Worm (Caenorhabditis elegans) whole organism, L3 larva: ENCODE results near the gene egl-27.
A peak's percentile ranks its signal among the peaks of the same experiment; 100 is the strongest.

Experiments
- R02D3.7 ChIP-seq: fragments of 150-350 bp; optimal IDR thresholded peaks from 2 replicates; lab custom pipeline; 2014; ENCODE audit warnings: missing biosample characterization, missing genetic modification characterization
- ZK546.5 ChIP-seq: sonication (generic microtip); optimal IDR thresholded peaks from 2 replicates; lab custom pipeline; 2017; ENCODE audit warnings: missing biosample characterization, missing genetic modification characterization
- aly-2 ChIP-seq: fragments of 150-350 bp; optimal IDR thresholded peaks from 2 replicates; lab custom pipeline; 2014; ENCODE audit warnings: missing biosample characterization, missing genetic modification characterization
- ceh-82 ChIP-seq: fragments of 150-350 bp; optimal IDR thresholded peaks from 2 replicates; lab custom pipeline; 2014; ENCODE audit warnings: missing biosample characterization, missing genetic modification characterization
- ceh-9 ChIP-seq: sonication (generic microtip); optimal IDR thresholded peaks from 2 replicates; lab custom pipeline; 2018; ENCODE audit warnings: missing biosample characterization, missing genetic modification characterization
- elt-1 ChIP-seq: fragments of 150-350 bp; optimal IDR thresholded peaks from 2 replicates; lab custom pipeline; 2014; ENCODE audit warnings: missing biosample characterization, missing genetic modification characterization
- elt-2 ChIP-seq: sonication (generic microtip); optimal IDR thresholded peaks from 2 replicates; lab custom pipeline; 2016; ENCODE audit warnings: missing genetic modification reagents, mild to moderate bottlenecking, missing genetic modification characterization, missing compliant biosample characterization
- fkh-10 ChIP-seq: sonication (generic microtip); optimal IDR thresholded peaks from 2 replicates; lab custom pipeline; 2017; ENCODE audit warnings: missing biosample characterization, missing genetic modification reagents, missing genetic modification characterization
- fkh-2 ChIP-seq: fragments of 150-350 bp; optimal IDR thresholded peaks from 2 replicates; lab custom pipeline; 2014; ENCODE audit warnings: missing biosample characterization, missing genetic modification reagents, missing genetic modification characterization
- hmg-11 ChIP-seq: sonication (generic microtip); optimal IDR thresholded peaks from 2 replicates; lab custom pipeline; 2016; ENCODE audit warnings: missing genetic modification characterization, missing compliant biosample characterization
- jun-1 ChIP-seq: fragments of 150-350 bp; optimal IDR thresholded peaks from 2 replicates; lab custom pipeline; 2014; ENCODE audit warnings: missing biosample characterization, missing genetic modification reagents, missing genetic modification characterization
- lin-15B ChIP-seq: fragments of 150-350 bp; optimal IDR thresholded peaks from 2 replicates; lab custom pipeline; 2014; ENCODE audit warnings: missing biosample characterization, missing genetic modification characterization
- mml-1 ChIP-seq: fragments of 150-350 bp; sonication (generic microtip); optimal IDR thresholded peaks from 3 replicates; lab custom pipeline; 2014; ENCODE audit warnings: missing biosample characterization, missing genetic modification characterization
- nfya-1 ChIP-seq: sonication (generic microtip); optimal IDR thresholded peaks from 2 replicates; lab custom pipeline; 2017; ENCODE audit warnings: missing genetic modification characterization, mild to moderate bottlenecking, missing compliant biosample characterization, antibody characterized with exemption, moderate library complexity; ENCODE audit not compliant: insufficient read depth
- nhr-12 ChIP-seq: fragments of 150-350 bp; optimal IDR thresholded peaks from 2 replicates; lab custom pipeline; 2014; ENCODE audit warnings: missing biosample characterization, missing genetic modification characterization
- nhr-23 ChIP-seq: fragments of 150-350 bp; optimal IDR thresholded peaks from 2 replicates; lab custom pipeline; 2014; ENCODE audit warnings: missing biosample characterization, missing genetic modification reagents, missing genetic modification characterization
- nhr-237 ChIP-seq: fragments of 150-350 bp; optimal IDR thresholded peaks from 2 replicates; lab custom pipeline; 2014; ENCODE audit warnings: missing biosample characterization, missing genetic modification characterization
- nhr-43 ChIP-seq: sonication (generic microtip); optimal IDR thresholded peaks from 2 replicates; lab custom pipeline; 2016; ENCODE audit warnings: mild to moderate bottlenecking, missing genetic modification characterization, missing compliant biosample characterization; ENCODE audit not compliant: poor library complexity, severe bottlenecking
- nhr-76 ChIP-seq: fragments of 150-350 bp; sonication (generic microtip); optimal IDR thresholded peaks from 5 replicates; lab custom pipeline; 2014; ENCODE audit warnings: missing biosample characterization, missing genetic modification characterization
- nhr-77 ChIP-seq: fragments of 150-350 bp; optimal IDR thresholded peaks from 2 replicates; lab custom pipeline; 2014; ENCODE audit warnings: missing biosample characterization, missing genetic modification characterization
- pha-4 ChIP-seq: fragments of 150-350 bp; optimal IDR thresholded peaks from 2 replicates; lab custom pipeline; 2014; ENCODE audit warnings: missing biosample characterization, missing genetic modification reagents, missing genetic modification characterization
- pqm-1 ChIP-seq: fragments of 150-350 bp; optimal IDR thresholded peaks from 2 replicates; lab custom pipeline; 2017; ENCODE audit warnings: missing biosample characterization, missing genetic modification characterization, inconsistent platforms
- snpc-4 ChIP-seq: fragments of 150-350 bp; optimal IDR thresholded peaks from 2 replicates; lab custom pipeline; 2014; ENCODE audit warnings: missing biosample characterization, missing genetic modification characterization
- tbx-2 ChIP-seq: sonication (generic microtip); optimal IDR thresholded peaks from 2 replicates; lab custom pipeline; 2016; ENCODE audit warnings: mild to moderate bottlenecking, missing genetic modification characterization, missing compliant biosample characterization
- unc-39 ChIP-seq: sonication (generic microtip); optimal IDR thresholded peaks from 4 replicates; lab custom pipeline; 2017; ENCODE audit warnings: missing biosample characterization, missing genetic modification characterization
- unc-62 ChIP-seq: fragments of 150-350 bp; sonication (generic microtip); optimal IDR thresholded peaks from 4 replicates; lab custom pipeline; 2014; ENCODE audit warnings: missing biosample characterization, missing genetic modification reagents, missing genetic modification characterization
- zag-1 ChIP-seq: fragments of 150-350 bp; optimal IDR thresholded peaks from 2 replicates; lab custom pipeline; 2014; ENCODE audit warnings: missing biosample characterization, missing genetic modification characterization

The egl-27 gene

DNA sequence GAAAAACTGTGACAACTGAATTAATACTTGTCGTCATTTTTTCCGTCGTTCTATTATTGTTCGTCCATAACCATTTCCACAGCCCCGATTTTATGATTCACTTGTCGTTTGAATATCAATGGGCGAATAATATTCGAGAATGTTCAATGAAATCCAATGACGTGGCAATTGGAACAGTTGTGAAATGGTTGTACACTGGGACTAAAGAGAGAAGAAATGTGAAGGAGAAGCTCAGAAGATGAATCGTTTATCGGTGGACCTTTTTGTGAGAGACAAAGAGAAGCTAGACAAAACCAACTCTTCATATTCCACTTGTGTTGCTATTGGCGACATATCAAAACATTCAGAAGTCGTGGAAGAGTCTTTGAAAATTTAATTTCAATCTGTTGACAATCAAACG is 36.0 kb downstream of the egl-27 start, which contains the start of gene clhm-1:
TSS of gene clhm-1 (minus strand) at position 207 of the 400 bp plus-strand sequence.
- TF ChIP-seq nfya-1 (peak; percentile 17), fkh-10 (GFP tag; lab: Kevin White, UChicago) (no peak)

DNA sequence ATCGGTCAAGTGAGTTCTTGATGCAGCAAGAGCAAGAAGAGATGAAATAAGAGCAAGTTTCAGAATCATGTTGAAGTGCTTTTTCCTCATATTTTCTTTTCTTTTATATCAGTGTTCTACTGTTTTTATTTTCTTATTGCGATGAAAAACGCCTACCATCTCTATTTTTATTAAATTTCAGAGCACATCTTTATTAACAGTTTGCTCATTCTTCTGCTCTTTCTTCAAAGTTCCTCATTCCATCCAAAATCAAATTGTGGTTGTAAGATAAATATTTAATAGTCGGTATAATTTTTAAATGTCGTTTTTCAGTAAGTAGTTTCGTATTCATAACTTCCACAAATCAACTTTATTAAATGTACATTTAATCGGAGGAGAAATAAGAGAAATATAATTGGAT is 37.7 kb downstream of the egl-27 start, which contains the start of gene C44B7.5:
TSS of gene C44B7.5 (minus strand) at position 101 of the 400 bp plus-strand sequence.
- TF ChIP-seq tbx-2 (tag; lab: Kevin White, UChicago): no peak
- no peak for TF ChIP-seq nhr-12 (tag; lab: Kevin White, UChicago)
- no peak for TF ChIP-seq unc-62 (GFP tag; lab: Kevin White, UChicago)

DNA sequence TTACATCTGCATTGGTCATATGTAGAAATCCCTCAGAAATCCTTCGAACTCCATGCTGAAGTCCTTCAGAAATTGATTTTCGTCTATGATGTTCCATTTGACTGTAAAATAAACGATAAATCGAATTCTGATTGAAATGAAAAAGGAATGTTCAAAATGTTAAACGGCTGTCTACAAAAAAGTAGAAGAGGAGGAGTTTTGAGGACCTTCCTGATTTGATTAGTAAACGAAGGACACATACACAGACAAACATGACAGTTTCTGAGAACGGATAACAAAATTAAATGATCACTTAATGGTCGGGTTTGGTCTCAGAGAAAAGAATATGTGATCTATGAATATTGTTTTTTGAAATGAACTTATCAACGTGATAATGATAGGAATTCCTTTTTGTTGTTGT is 42.1 kb downstream of the egl-27 start, which contains the start of gene slc-36.5:
TSS of gene slc-36.5 (minus strand) at position 101 of the 400 bp plus-strand sequence.
- TF ChIP-seq R02D3.7: no peak

ce11 chrII:6877881-6878280 is 43.1 kb downstream of the egl-27 start:
- TF ChIP-seq nhr-23 (tag; lab: Kevin White, UChicago): no peak
- TF ChIP-seq fkh-2 (tag; lab: Kevin White, UChicago): no peak
- TF ChIP-seq nhr-237 (tag; lab: Kevin White, UChicago): no peak
- TF ChIP-seq elt-2 (tag; lab: Kevin White, UChicago): no peak
- TF ChIP-seq nfya-1: no peak
- no peak for TF ChIP-seq mml-1
- no peak for TF ChIP-seq nhr-12 (tag; lab: Kevin White, UChicago)
- TF ChIP-seq fkh-10 (GFP tag; lab: Kevin White, UChicago): no peak
- no peak for TF ChIP-seq tbx-2 (tag; lab: Kevin White, UChicago)
- TF ChIP-seq jun-1 (tag; lab: Kevin White, UChicago): no peak
- no peak for TF ChIP-seq nhr-76 (tag; lab: Kevin White, UChicago)

- no peak for TF ChIP-seq elt-1 (tag; lab: Kevin White, UChicago)
- TF ChIP-seq nhr-77 (tag; lab: Kevin White, UChicago): no peak
- no peak for TF ChIP-seq elt-2 (tag; lab: Kevin White, UChicago)
- TF ChIP-seq unc-62 (GFP tag; lab: Kevin White, UChicago): no peak
- no peak for TF ChIP-seq pha-4 (tag; lab: Kevin White, UChicago)
- TF ChIP-seq mml-1: no peak
- no peak for TF ChIP-seq hmg-11 (tag; lab: Kevin White, UChicago)
- no peak for TF ChIP-seq fkh-2 (tag; lab: Kevin White, UChicago)
These were observed 45.3 kb downstream of the egl-27 start, which contains the start of gene C44B7.7 for ce11 chrII:6880067-6880466. C44B7.7 (minus strand) TSS chrII:6880167.

DNA sequence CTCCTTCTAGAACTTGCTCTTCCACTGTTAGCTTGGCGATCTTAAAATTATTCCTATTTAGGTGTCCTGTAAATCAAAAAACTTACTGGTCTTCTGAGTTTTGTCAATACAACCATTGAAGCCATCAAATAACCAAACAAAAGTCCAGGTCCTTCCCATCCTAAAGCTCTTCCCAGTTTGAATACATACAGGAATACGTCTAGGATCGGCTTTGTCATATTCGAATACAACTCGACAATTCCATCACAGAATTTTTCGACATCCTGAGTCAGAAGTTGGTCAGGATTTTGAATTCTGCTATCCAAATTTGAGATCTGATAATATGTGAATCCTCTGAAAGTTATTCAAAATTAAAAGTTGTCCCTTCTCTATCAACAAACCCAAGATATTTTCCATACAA is 47.5 kb downstream of the egl-27 start:
- TF ChIP-seq nhr-237 (tag; lab: Kevin White, UChicago) (no peak), unc-39 (no peak), jun-1 (tag; lab: Kevin White, UChicago) (no peak), mml-1 (no peak), nhr-77 (tag; lab: Kevin White, UChicago) (no peak), zag-1 (tag; lab: Kevin White, UChicago) (no peak), fkh-2 (tag; lab: Kevin White, UChicago) (no peak), aly-2 (no peak), ceh-9 (tag; lab: Kevin White, UChicago) (no peak), snpc-4 (tag; lab: Kevin White, UChicago) (no peak), pqm-1 (tag; lab: Kevin White, UChicago) (no peak), ZK546.5 (no peak), lin-15B (tag; lab: Kevin White, UChicago) (no peak), tbx-2 (tag; lab: Kevin White, UChicago) (no peak)

DNA sequence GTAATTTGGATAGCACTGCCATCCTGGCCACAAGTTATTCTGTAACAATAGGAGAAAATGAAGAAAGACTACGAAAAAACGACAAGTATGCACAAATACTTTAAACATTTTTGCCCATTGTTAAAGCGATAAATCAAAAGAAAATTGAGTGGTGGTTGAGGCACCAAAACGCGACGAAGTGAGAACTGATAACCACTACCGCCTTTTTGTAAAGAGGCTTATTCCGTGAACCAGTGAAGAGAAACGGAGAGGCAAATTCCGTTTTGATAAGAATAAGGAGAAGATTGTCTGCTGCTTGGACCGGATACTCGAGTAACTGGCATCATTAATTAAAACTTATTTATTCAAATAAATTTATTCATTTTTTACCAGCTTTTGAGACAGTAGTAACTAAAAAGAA is 48.9 kb downstream of the egl-27 start, which contains the start of gene pmp-1:
TSS of gene pmp-1 (minus strand) at position 39 of the 400 bp plus-strand sequence.
- TF ChIP-seq elt-2 (tag; lab: Kevin White, UChicago): peak; percentile 80
- peak; percentile 54 for TF ChIP-seq pqm-1 (tag; lab: Kevin White, UChicago)
- TF ChIP-seq ceh-82 (tag; lab: Kevin White, UChicago): no peak
- no peak for TF ChIP-seq nhr-43
- no peak for TF ChIP-seq unc-39
